Worm (Caenorhabditis elegans) whole organism, L4 larva: Measurements from ENCODE around the gene F40F8.11.

Source experiments
- F26F4.8 ChIP-seq: fragments of 200-800 bp; sonication (Bioruptor generic); conservative IDR thresholded peaks from 2 replicates; pipeline ENCODE4 v1.3.6; 2022; ENCODE audit warnings: missing genetic modification characterization, missing compliant biosample characterization
- F37D6.2 ChIP-seq: sonication (generic microtip); optimal IDR thresholded peaks from 2 replicates; lab custom pipeline; 2016; ENCODE audit warnings: mild to moderate bottlenecking, missing genetic modification characterization, missing compliant biosample characterization
- F49E8.2 ChIP-seq: sonication (generic microtip); optimal IDR thresholded peaks from 2 replicates; lab custom pipeline; 2016; ENCODE audit warnings: missing compliant biosample characterization, mild to moderate bottlenecking, missing genetic modification characterization, borderline replicate concordance
- R02D3.7 ChIP-seq: fragments of 150-350 bp; sonication (generic microtip); optimal IDR thresholded peaks from 3 replicates; lab custom pipeline; 2014; ENCODE audit warnings: missing biosample characterization, missing genetic modification characterization
- Y105C5A.15 ChIP-seq: fragments of 200-800 bp; sonication (Bioruptor generic); IDR thresholded peaks from 2 replicates; pipeline ENCODE4 v1.3.6; 2022; ENCODE audit warnings: missing genetic modification characterization, missing compliant biosample characterization
- Y48G9A.11 ChIP-seq: fragments of 200-800 bp; sonication (Bioruptor generic); IDR thresholded peaks from 2 replicates; pipeline ENCODE4 v1.3.6; 2022; ENCODE audit warnings: missing genetic modification reagents, missing genetic modification characterization, missing compliant biosample characterization
- Y5F2A.4 ChIP-seq: fragments of 200-800 bp; sonication (Bioruptor generic); optimal IDR thresholded peaks from 2 replicates; lab custom pipeline; 2018; ENCODE audit warnings: mild to moderate bottlenecking, missing genetic modification characterization, missing compliant biosample characterization
- ZK546.5 ChIP-seq, 2 experiments: sonication (generic microtip); optimal IDR thresholded peaks; 2 replicates each; lab custom pipeline; 2017; ENCODE audit warnings: missing biosample characterization in 2 of 2, missing genetic modification characterization in 2 of 2
- aha-1 ChIP-seq: fragments of 150-350 bp; peaks from one replicate; lab custom pipeline; 2014; ENCODE audit warnings: missing biosample characterization, missing genetic modification characterization
- arid-1 ChIP-seq: fragments of 200-800 bp; sonication (Bioruptor generic); conservative IDR thresholded peaks from 2 replicates; pipeline ENCODE4 v1.3.6; 2022; ENCODE audit warnings: missing genetic modification reagents, missing genetic modification characterization, missing compliant biosample characterization
- ceh-20 ChIP-seq: fragments of 200-800 bp; sonication (Bioruptor generic); IDR thresholded peaks from 2 replicates; pipeline ENCODE4 v1.3.6; 2022; ENCODE audit warnings: missing genetic modification reagents, missing genetic modification characterization, missing compliant biosample characterization
- ceh-62 ChIP-seq: sonication (generic microtip); optimal IDR thresholded peaks from 2 replicates; lab custom pipeline; 2017; ENCODE audit warnings: missing biosample characterization, missing genetic modification characterization
- ceh-82 ChIP-seq: sonication (generic microtip); optimal IDR thresholded peaks from 2 replicates; lab custom pipeline; 2017; ENCODE audit warnings: missing biosample characterization, missing genetic modification characterization
- ces-1 ChIP-seq: fragments of 150-350 bp; sonication (generic microtip); optimal IDR thresholded peaks from 4 replicates; lab custom pipeline; 2014; ENCODE audit warnings: missing biosample characterization, missing genetic modification reagents, missing genetic modification characterization
- daf-16 ChIP-seq, 3 experiments: sonication (generic microtip); optimal IDR thresholded peaks; 2 replicates each; lab custom pipeline; 2016 to 2017; ENCODE audit warnings: missing genetic modification characterization in 3 of 3, missing genetic modification reagents in 3 of 3, mild to moderate bottlenecking in 2 of 3, missing compliant biosample characterization in 2 of 3, missing biosample characterization in 1 of 3, moderate library complexity in 1 of 3
- daf-19 ChIP-seq: fragments of 200-800 bp; sonication (Bioruptor generic); conservative IDR thresholded peaks from 2 replicates; pipeline ENCODE4 v1.3.6; 2022; ENCODE audit warnings: missing genetic modification characterization, missing compliant biosample characterization
- dmd-8 ChIP-seq: fragments of 200-800 bp; sonication (Bioruptor generic); IDR thresholded peaks from 2 replicates; pipeline ENCODE4 v1.3.6; 2022; ENCODE audit warnings: missing genetic modification characterization, missing compliant biosample characterization
- dpl-1 ChIP-seq: fragments of 150-350 bp; optimal IDR thresholded peaks from 2 replicates; lab custom pipeline; 2014; ENCODE audit warnings: missing biosample characterization, missing genetic modification reagents, missing genetic modification characterization
- duxl-1 ChIP-seq: sonication (generic microtip); optimal IDR thresholded peaks from 2 replicates; lab custom pipeline; 2016; ENCODE audit warnings: mild to moderate bottlenecking, missing genetic modification characterization, moderate library complexity, missing compliant biosample characterization; ENCODE audit not compliant: poor library complexity
- egl-27 ChIP-seq: sonication (generic microtip); optimal IDR thresholded peaks from 3 replicates; lab custom pipeline; 2017; ENCODE audit warnings: missing biosample characterization, missing genetic modification reagents, missing genetic modification characterization
- fkh-10 ChIP-seq: fragments of 150-350 bp; optimal IDR thresholded peaks from 2 replicates; lab custom pipeline; 2014; ENCODE audit warnings: missing biosample characterization, missing genetic modification reagents, missing genetic modification characterization
- hlh-11 ChIP-seq: fragments of 200-800 bp; sonication (Bioruptor generic); optimal IDR thresholded peaks from 2 replicates; lab custom pipeline; 2018; ENCODE audit warnings: mild to moderate bottlenecking, missing genetic modification characterization, missing compliant biosample characterization
- lin-38 ChIP-seq: fragments of 200-800 bp; sonication (Bioruptor generic); IDR thresholded peaks from 2 replicates; pipeline ENCODE4 v1.3.6; 2022; ENCODE audit warnings: missing genetic modification reagents, missing genetic modification characterization, missing compliant biosample characterization
- lsy-2 ChIP-seq, 2 experiments: fragments of 150-350 bp in 1 of 2; sonication (generic microtip) in 1 of 2; optimal IDR thresholded peaks; 2 replicates each; lab custom pipeline; 2014 to 2017; ENCODE audit warnings: missing biosample characterization in 2 of 2, missing genetic modification characterization in 2 of 2
- madf-5 ChIP-seq, 2 experiments: fragments of 200-800 bp; sonication (Bioruptor generic); IDR thresholded peaks; 2 replicates each; pipeline ENCODE4 v1.3.6; 2022; ENCODE audit warnings: missing compliant biosample characterization in 2 of 2, missing genetic modification characterization in 2 of 2
- mes-2 ChIP-seq: sonication (generic microtip); optimal IDR thresholded peaks from 2 replicates; lab custom pipeline; 2016; ENCODE audit warnings: missing genotype, mild to moderate bottlenecking, missing genetic modification characterization, missing compliant biosample characterization; ENCODE audit not compliant: poor library complexity, severe bottlenecking
- mxl-3 ChIP-seq: fragments of 200-800 bp; sonication (Bioruptor generic); optimal IDR thresholded peaks from 2 replicates; lab custom pipeline; 2018; ENCODE audit warnings: mild to moderate bottlenecking, missing genetic modification characterization, missing compliant biosample characterization
- nhr-11 ChIP-seq: fragments of 150-350 bp; optimal IDR thresholded peaks from 2 replicates; lab custom pipeline; 2014; ENCODE audit warnings: missing biosample characterization, missing genetic modification characterization
- nhr-25 ChIP-seq: sonication (generic microtip); optimal IDR thresholded peaks from 2 replicates; lab custom pipeline; 2017; ENCODE audit warnings: missing genetic modification characterization, mild to moderate bottlenecking, missing compliant biosample characterization, antibody characterized with exemption, moderate library complexity, borderline replicate concordance; ENCODE audit not compliant: insufficient read depth
- nhr-28 ChIP-seq: fragments of 150-350 bp; optimal IDR thresholded peaks from 2 replicates; lab custom pipeline; 2014; ENCODE audit warnings: missing biosample characterization, missing genetic modification characterization
- nhr-41 ChIP-seq: fragments of 200-800 bp; sonication (Bioruptor generic); IDR thresholded peaks from 2 replicates; pipeline ENCODE4 v1.3.6; 2022; ENCODE audit warnings: missing genetic modification reagents, missing genetic modification characterization, missing compliant biosample characterization
- nhr-42 ChIP-seq: fragments of 200-800 bp; sonication (Bioruptor generic); IDR thresholded peaks from 2 replicates; pipeline ENCODE4 v1.3.6; 2022; ENCODE audit warnings: missing genetic modification characterization, missing compliant biosample characterization
- nhr-77 ChIP-seq: fragments of 150-350 bp; optimal IDR thresholded peaks from 2 replicates; lab custom pipeline; 2014; ENCODE audit warnings: missing biosample characterization, missing genetic modification characterization
- pqm-1 ChIP-seq: sonication (generic microtip); optimal IDR thresholded peaks from 2 replicates; lab custom pipeline; 2017; ENCODE audit warnings: missing biosample characterization, missing genetic modification characterization
- sdz-12 ChIP-seq: fragments of 200-800 bp; sonication (Bioruptor generic); optimal IDR thresholded peaks from 2 replicates; lab custom pipeline; 2018; ENCODE audit warnings: mild to moderate bottlenecking, missing genetic modification characterization, missing compliant biosample characterization
- skn-1 ChIP-seq: fragments of 150-350 bp; optimal IDR thresholded peaks from 2 replicates; lab custom pipeline; 2014; ENCODE audit warnings: missing biosample characterization, missing genetic modification characterization
- tag-97 ChIP-seq: fragments of 200-800 bp; sonication (Bioruptor generic); IDR thresholded peaks from 2 replicates; pipeline ENCODE4 v1.3.6; 2022; ENCODE audit warnings: missing genetic modification characterization, missing compliant biosample characterization
- unc-130 ChIP-seq: sonication (generic microtip); optimal IDR thresholded peaks from 2 replicates; lab custom pipeline; 2016; ENCODE audit warnings: missing genetic modification reagents, missing genetic modification characterization, missing compliant biosample characterization
- unc-39 ChIP-seq: sonication (generic microtip); optimal IDR thresholded peaks from 2 replicates; lab custom pipeline; 2017; ENCODE audit warnings: missing biosample characterization, missing genetic modification characterization
- unc-62 ChIP-seq, 3 experiments: fragments of 150-350 bp in 1 of 3; sonication (generic microtip); optimal IDR thresholded peaks in 2 of 3; peaks in 1 of 3; 1 replicate in 1 of 3; 2 replicates in 2 of 3; lab custom pipeline; 2014 to 2017; ENCODE audit warnings: missing biosample characterization in 3 of 3, missing genetic modification characterization in 3 of 3, missing genetic modification reagents in 3 of 3, missing genotype in 1 of 3
- vab-7 ChIP-seq: fragments of 200-800 bp; sonication (Bioruptor generic); IDR thresholded peaks from 2 replicates; pipeline ENCODE4 v1.3.6; 2022; ENCODE audit warnings: missing genetic modification reagents, missing genetic modification characterization, missing compliant biosample characterization
- zag-1 ChIP-seq: fragments of 150-350 bp; optimal IDR thresholded peaks from 2 replicates; lab custom pipeline; 2014; ENCODE audit warnings: missing biosample characterization, missing genetic modification characterization

Gene F40F8.11

DNA sequence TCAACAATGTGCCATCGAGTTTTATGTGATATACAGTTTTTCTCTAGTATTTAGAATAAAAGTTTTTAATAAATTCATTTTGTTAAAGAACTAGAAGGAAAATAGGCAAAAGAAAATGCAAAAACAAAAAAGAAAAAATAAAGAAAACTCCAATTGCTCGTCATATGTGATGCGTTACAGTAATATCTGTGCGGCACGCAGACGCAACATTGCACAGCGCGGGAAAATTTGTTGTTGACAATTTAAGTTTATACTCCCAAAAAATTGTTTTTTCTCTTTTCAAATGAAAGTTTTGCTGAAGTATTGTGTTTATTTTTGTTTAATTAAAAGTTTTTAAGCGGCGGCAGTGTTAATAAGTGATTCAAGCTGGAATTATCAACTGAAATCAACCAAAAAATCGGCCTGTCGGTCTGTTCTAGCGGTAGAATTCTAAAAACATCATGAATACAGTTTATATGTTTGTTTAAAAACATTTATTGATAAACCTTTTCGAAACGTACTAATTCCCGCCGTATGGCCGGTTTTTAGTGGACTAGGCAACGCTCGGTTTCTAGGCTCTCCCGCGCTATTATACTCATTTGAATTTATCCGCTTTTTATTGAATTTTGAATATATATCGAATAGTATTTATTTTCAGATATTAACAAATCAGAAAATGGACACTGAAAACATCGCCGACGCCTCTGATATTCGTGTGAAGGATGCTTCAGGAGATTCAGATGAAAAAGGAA, 26.2 kb downstream of the F40F8.11 start, which contains the start of gene nasp-1:
TSS of gene nasp-1 (plus strand) at position 632 of the 731 bp plus-strand sequence.
- TF ChIP-seq unc-130 (GFP tag; lab: Kevin White, UChicago) (peak; percentile 18), Y48G9A.11 (GFP tag; lab: Robert Waterston, UW) (peak; percentile 25; the same call in 1 of the 2 replicates), ceh-82 (no peak), lsy-2 (tag; optimal IDR thresholded peaks at IDR 0.05; lab: Kevin White, UChicago) (peak in 1 of 2 experiments; percentile 80), dpl-1 (GFP tag; lab: Kevin White, UChicago) (peak; percentile 73), mes-2 (tag; lab: Kevin White, UChicago) (peak; percentile 86), daf-16 (GFP tag; optimal IDR thresholded peaks at IDR 0.05; lab: Kevin White, UChicago) (no peak), daf-16 (tag; optimal IDR thresholded peaks at IDR 0.05; lab: Kevin White, UChicago) (peak; percentile 28), duxl-1 (no peak), madf-5 (GFP tag; IDR thresholded peaks at IDR 0.05; lab: Robert Waterston, UW) (no peak)

DNA sequence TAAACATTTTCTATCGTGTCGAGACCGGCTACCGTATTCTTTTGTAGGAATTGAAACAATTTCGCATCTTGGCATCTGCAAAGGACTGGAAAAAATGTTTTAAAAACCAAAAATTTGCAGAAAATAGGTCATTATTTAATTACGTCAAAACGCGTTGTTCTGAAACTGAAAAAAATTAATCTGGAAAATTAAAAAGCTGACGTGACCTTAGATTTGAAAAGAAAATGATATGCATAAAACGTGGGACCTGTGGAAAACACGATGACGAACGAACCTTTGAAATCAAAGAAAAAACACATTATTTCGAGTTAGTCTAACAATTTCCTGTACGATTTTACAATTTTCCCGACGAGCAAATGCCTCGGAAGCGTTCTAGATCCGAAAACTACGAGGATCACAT, 28.2 kb downstream of the F40F8.11 start, which contains the start of gene C09H10.9:
TSS of gene C09H10.9 (plus strand) at position 301 of the 400 bp plus-strand sequence.
- TF ChIP-seq aha-1 (tag; lab: Kevin White, UChicago) (peak; percentile 89), hlh-11 (tag; lab: Kevin White, UChicago) (no peak)

DNA sequence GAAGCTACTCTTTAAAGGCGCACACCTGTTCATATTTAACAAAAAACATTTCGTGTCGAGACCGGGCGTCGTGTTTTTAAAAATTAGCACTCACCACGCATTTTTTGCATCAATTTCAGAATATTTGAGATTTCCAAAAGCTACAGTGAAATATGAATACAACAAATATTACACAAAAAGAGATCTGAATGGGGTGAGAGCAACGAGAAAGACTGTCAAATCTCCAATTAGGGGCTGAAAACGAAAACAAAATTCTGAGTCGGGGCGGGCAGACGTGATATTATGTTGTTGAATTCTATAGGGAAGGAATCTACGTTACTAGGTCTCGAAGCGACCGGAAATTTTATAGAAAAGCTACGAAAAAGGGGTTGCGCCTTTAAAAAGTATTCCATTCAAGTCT, 28.7 kb downstream of the F40F8.11 start, which contains the start of gene C09H10.5:
TSS of gene C09H10.5 (minus strand) at position 101 of the 400 bp plus-strand sequence.
- TF ChIP-seq nhr-25 (no peak), unc-62 (GFP tag; optimal IDR thresholded peaks at IDR 0.05 in 1 of 2; lab: Kevin White, UChicago) (peak in 1 of 2 experiments; percentile 17), unc-62 (tag; optimal IDR thresholded peaks at IDR 0.05; lab: Kevin White, UChicago) (no peak), skn-1 (tag; lab: Kevin White, UChicago) (no peak)

DNA sequence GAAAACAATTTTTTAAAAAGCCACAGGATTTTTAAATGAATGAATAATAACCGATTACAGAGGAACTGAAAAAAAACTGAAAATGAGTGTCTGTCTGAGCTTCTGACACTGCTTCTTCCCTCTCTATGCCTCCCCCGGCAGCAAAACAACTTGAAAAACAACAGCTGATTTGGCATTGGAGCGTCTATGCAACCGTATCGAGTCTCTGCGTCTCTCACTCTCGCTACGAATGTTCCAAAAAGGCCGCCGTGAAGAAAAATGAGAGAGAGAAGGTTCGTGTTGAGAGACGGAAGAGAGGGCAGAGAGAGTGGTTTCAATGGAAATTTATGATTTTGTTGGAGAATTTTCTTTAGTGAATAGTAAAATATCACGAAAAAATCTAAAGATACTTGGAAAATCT, 29.3 kb downstream of the F40F8.11 start:
- TF ChIP-seq sdz-12 (GFP tag; lab: Kevin White, UChicago) (no peak), zag-1 (no peak), nhr-77 (tag; lab: Kevin White, UChicago) (peak; percentile 72), ceh-20 (no peak), fkh-10 (GFP tag; lab: Kevin White, UChicago) (peak; percentile 29), daf-16 (GFP tag; optimal IDR thresholded peaks at IDR 0.05; lab: Kevin White, UChicago) (no peak), daf-16 (tag; optimal IDR thresholded peaks at IDR 0.05; lab: Kevin White, UChicago) (peak; percentile 59), dmd-8 (no peak), unc-39 (no peak), nhr-42 (GFP tag; lab: Robert Waterston, UW) (0 out of 2 replicates have a peak, but pooled peaks have one; percentile 11), R02D3.7 (no peak), lin-38 (GFP tag; lab: Robert Waterston, UW) (peak; percentile 83), Y5F2A.4 (no peak), tag-97 (GFP tag; lab: Robert Waterston, UW) (no peak), ceh-62 (tag; lab: Kevin White, UChicago) (no peak), arid-1 (GFP tag; lab: Robert Waterston, UW) (no peak), F37D6.2 (tag; lab: Kevin White, UChicago) (no peak), pqm-1 (tag; lab: Kevin White, UChicago) (peak; percentile 73), vab-7 (no peak), daf-19 (no peak), ceh-82 (no peak), nhr-41 (GFP tag; lab: Robert Waterston, UW) (no peak), F49E8.2 (tag; lab: Kevin White, UChicago) (no peak), ZK546.5 (tag; optimal IDR thresholded peaks at IDR 0.05; lab: Kevin White, UChicago) (no peak), egl-27 (tag; lab: Kevin White, UChicago) (no peak), nhr-11 (tag; lab: Kevin White, UChicago) (peak; percentile 32), Y105C5A.15 (no peak), mxl-3 (GFP tag; lab: Kevin White, UChicago) (peak; percentile 52), duxl-1 (no peak), aha-1 (tag; lab: Kevin White, UChicago) (peak; percentile 83), ces-1 (GFP tag; lab: Kevin White, UChicago) (no peak), F26F4.8 (GFP tag; lab: Robert Waterston, UW) (no peak), nhr-28 (tag; lab: Kevin White, UChicago) (peak; percentile 77)
